Worm (Caenorhabditis elegans) whole organism, L4/young adult: Measurements from ENCODE around the gene srj-32.
"Not testable (repeated sequence)": the region's sequence is repeated elsewhere in the genome, so short reads cannot be mapped to it uniquely, and the experiment has no call there.

ENCODE experiments used
- W03F9.2 ChIP-seq: fragments of 150-350 bp; optimal IDR thresholded peaks from 2 replicates; lab custom pipeline; 2014; ENCODE audit warnings: missing biosample characterization, missing genetic modification characterization
- dao-5 ChIP-seq: sonication (generic microtip); optimal IDR thresholded peaks from 2 replicates; lab custom pipeline; 2016; ENCODE audit warnings: missing genotype, missing genetic modification characterization, moderate library complexity, missing compliant biosample characterization
- him-1 ChIP-seq: sonication (generic microtip); optimal IDR thresholded peaks from 2 replicates; lab custom pipeline; 2016; ENCODE audit warnings: missing genotype, missing genetic modification reagents, missing genetic modification characterization, missing compliant biosample characterization

The srj-32 gene

ce11 chrV:7297263-7297662 lies at the start of gene srj-32:
TSS of gene srj-32 (minus strand) at chrV:7297363.
- TF ChIP-seq W03F9.2 (tag; lab: Kevin White, UChicago): no peak
- TF ChIP-seq him-1 (tag; lab: Kevin White, UChicago): no peak
- TF ChIP-seq dao-5 (tag; lab: Kevin White, UChicago): no peak

- TF ChIP-seq dao-5, him-1, W03F9.2 (tag; lab: Kevin White, UChicago): not testable (repeated sequence)
These were observed 48.3 kb upstream of the srj-32 start, which contains the start of gene nhr-147 for ce11 chrV:7345494-7345893. TSS of gene nhr-147 (plus strand) at chrV:7345794.

- TF ChIP-seq W03F9.2 (tag; lab: Kevin White, UChicago) (no peak), him-1 (tag; lab: Kevin White, UChicago) (no peak), dao-5 (tag; lab: Kevin White, UChicago) (no peak)
These were observed 46.4 kb upstream of the srj-32 start, which contains the start of gene srh-244 for ce11 chrV:7343522-7343921. TSS of gene srh-244 (plus strand) at chrV:7343822.

ce11 chrV:7341942-7342341 lies 44.8 kb upstream of the srj-32 start, which contains the start of the genes nhr-263 and nhr-148:
TSS of gene nhr-263 (minus strand) at chrV:7342042.
TSS of gene nhr-148 (plus strand) at chrV:7342156.
- no peak for TF ChIP-seq dao-5 (tag; lab: Kevin White, UChicago)
- no peak for TF ChIP-seq W03F9.2 (tag; lab: Kevin White, UChicago)
- TF ChIP-seq him-1 (tag; lab: Kevin White, UChicago): no peak

ce11 chrV:7339831-7340230 lies 42.7 kb upstream of the srj-32 start, which contains the start of gene srh-187:
TSS of gene srh-187 (minus strand) at chrV:7339931.
- TF ChIP-seq dao-5 (tag; lab: Kevin White, UChicago) (no peak), W03F9.2 (tag; lab: Kevin White, UChicago) (no peak), him-1 (tag; lab: Kevin White, UChicago) (no peak)

ce11 chrV:7337218-7337617 lies 40.1 kb upstream of the srj-32 start, which contains the start of gene F10G2.7:
TSS of gene F10G2.7 (minus strand) at chrV:7337318.
- not testable (repeated sequence) for TF ChIP-seq W03F9.2, him-1, dao-5 (tag; lab: Kevin White, UChicago)

ce11 chrV:7332253-7332652 lies 35.1 kb upstream of the srj-32 start, which contains the start of gene F10G2.1:
TSS of gene F10G2.1 (plus strand) at chrV:7332553.
- TF ChIP-seq him-1 (tag; lab: Kevin White, UChicago): no peak
- no peak for TF ChIP-seq dao-5 (tag; lab: Kevin White, UChicago)
- no peak for TF ChIP-seq W03F9.2 (tag; lab: Kevin White, UChicago)

- no peak for TF ChIP-seq dao-5 (tag; lab: Kevin White, UChicago)
- no peak for TF ChIP-seq W03F9.2 (tag; lab: Kevin White, UChicago)
- TF ChIP-seq him-1 (tag; lab: Kevin White, UChicago): no peak
These were observed 33.7 kb upstream of the srj-32 start, which contains the start of gene F10G2.2 for ce11 chrV:7330868-7331267. TSS of gene F10G2.2 (plus strand) at chrV:7331168.

- no peak for TF ChIP-seq dao-5 (tag; lab: Kevin White, UChicago)
- no peak for TF ChIP-seq W03F9.2 (tag; lab: Kevin White, UChicago)
- no peak for TF ChIP-seq him-1 (tag; lab: Kevin White, UChicago)
These were observed 30.9 kb upstream of the srj-32 start, which contains the start of gene clec-7 for ce11 chrV:7328092-7328491. TSS of gene clec-7 (plus strand) at chrV:7328392.

- TF ChIP-seq dao-5 (tag; lab: Kevin White, UChicago) (no peak), him-1 (tag; lab: Kevin White, UChicago) (no peak), W03F9.2 (tag; lab: Kevin White, UChicago) (no peak)
These were observed 29.8 kb upstream of the srj-32 start, which contains the start of gene F10G2.4 for ce11 chrV:7326928-7327327. TSS of gene F10G2.4 (plus strand) at chrV:7327228.

- TF ChIP-seq him-1 (tag; lab: Kevin White, UChicago): no peak
- TF ChIP-seq W03F9.2 (tag; lab: Kevin White, UChicago): no peak
- no peak for TF ChIP-seq dao-5 (tag; lab: Kevin White, UChicago)
These were observed 28.1 kb upstream of the srj-32 start, which contains the start of gene srx-92 for ce11 chrV:7325285-7325684. TSS of gene srx-92 (minus strand) at chrV:7325385.

ce11 chrV:7321915-7322314 lies 24.8 kb upstream of the srj-32 start, which contains the start of gene F10G2.10:
TSS of gene F10G2.10 (plus strand) at chrV:7322215.
- no peak for TF ChIP-seq W03F9.2 (tag; lab: Kevin White, UChicago)
- TF ChIP-seq dao-5 (tag; lab: Kevin White, UChicago): no peak
- TF ChIP-seq him-1 (tag; lab: Kevin White, UChicago): no peak

- TF ChIP-seq W03F9.2 (tag; lab: Kevin White, UChicago) (no peak), dao-5 (tag; lab: Kevin White, UChicago) (no peak), him-1 (tag; lab: Kevin White, UChicago) (no peak)
These were observed 23.7 kb upstream of the srj-32 start, which contains the start of gene lmd-4 for ce11 chrV:7320909-7321308. TSS of gene lmd-4 (minus strand) at chrV:7321009.
